Worm (Caenorhabditis elegans) whole organism, mixed stage, embryonic: ENCODE data around the gene spot-1.

Experiments used
- elt-1 ChIP-seq: sonication (generic microtip); optimal IDR thresholded peaks from 2 replicates; lab custom pipeline; 2017; ENCODE audit warnings: missing genetic modification characterization, mild to moderate bottlenecking, missing compliant biosample characterization, antibody characterized with exemption, moderate library complexity, borderline replicate concordance; ENCODE audit not compliant: insufficient read depth
- elt-3 ChIP-seq: fragments of 150-350 bp; optimal IDR thresholded peaks from 2 replicates; lab custom pipeline; 2014; ENCODE audit warnings: missing biosample characterization, missing genetic modification characterization
- flh-1 ChIP-seq: fragments of 200-800 bp; sonication (Bioruptor generic); optimal IDR thresholded peaks from 2 replicates; lab custom pipeline; 2018; ENCODE audit warnings: mild to moderate bottlenecking, missing genetic modification characterization, moderate library complexity, missing compliant biosample characterization
- lin-32 ChIP-seq: fragments of 200-800 bp; sonication (Bioruptor generic); optimal IDR thresholded peaks from 2 replicates; lab custom pipeline; 2018; ENCODE audit warnings: mild to moderate bottlenecking, missing genetic modification characterization, missing compliant biosample characterization
- mab-5 ChIP-seq: fragments of 150-350 bp; optimal IDR thresholded peaks from 2 replicates; lab custom pipeline; 2014; ENCODE audit warnings: missing biosample characterization, missing genetic modification characterization
- nhr-12 ChIP-seq: fragments of 150-350 bp; optimal IDR thresholded peaks from 2 replicates; lab custom pipeline; 2014; ENCODE audit warnings: missing biosample characterization, missing genetic modification characterization
- nhr-237 ChIP-seq: fragments of 150-350 bp; optimal IDR thresholded peaks from 2 replicates; lab custom pipeline; 2014; ENCODE audit warnings: missing biosample characterization, missing genetic modification characterization
- nhr-28 ChIP-seq: fragments of 150-350 bp; optimal IDR thresholded peaks from 2 replicates; lab custom pipeline; 2014; ENCODE audit warnings: missing biosample characterization, missing genetic modification characterization
- nhr-76 ChIP-seq: sonication (generic microtip); optimal IDR thresholded peaks from 2 replicates; lab custom pipeline; 2017; ENCODE audit warnings: missing biosample characterization, missing genetic modification characterization
- pha-4 ChIP-seq: fragments of 150-350 bp; optimal IDR thresholded peaks from 2 replicates; lab custom pipeline; 2018; ENCODE audit warnings: missing biosample characterization, missing genetic modification reagents, missing genetic modification characterization
- unc-62 ChIP-seq: fragments of 150-350 bp; optimal IDR thresholded peaks from 2 replicates; lab custom pipeline; 2014; ENCODE audit warnings: missing biosample characterization, missing genetic modification reagents, missing genetic modification characterization

ce11 chrIII:7304961-7305648 lies 28.0 kb upstream of the spot-1 start:
- TF ChIP-seq nhr-12 (tag; lab: Kevin White, UChicago) (no peak), flh-1 (GFP tag; lab: Kevin White, UChicago) (no peak), nhr-237 (tag; lab: Kevin White, UChicago) (no peak), nhr-28 (tag; lab: Kevin White, UChicago) (no peak), mab-5 (tag; lab: Kevin White, UChicago) (no peak), elt-3 (tag; lab: Kevin White, UChicago) (no peak), pha-4 (tag; lab: Kevin White, UChicago) (no peak), nhr-76 (tag; lab: Kevin White, UChicago) (no peak), elt-1 (tag; lab: Kevin White, UChicago) (peak; percentile 44), lin-32 (GFP tag; lab: Kevin White, UChicago) (no peak), unc-62 (no peak)
